Fruit fly (Drosophila melanogaster) whole organism, embryonic: ENCODE measurements around the gene CG1738.

Source experiments
- Aef1 ChIP-seq: fragments of 200-800 bp; sonication (Bioruptor generic); IDR thresholded peaks from 3 replicates; pipeline ENCODE4 v1.3.6; 2022; ENCODE audit warnings: missing biosample characterization, missing genetic modification characterization
- Atf-2 ChIP-seq: fragments of 200-800 bp; sonication (Bioruptor generic); optimal IDR thresholded peaks from 2 replicates; lab custom pipeline; 2016; ENCODE audit warnings: missing biosample characterization, missing genetic modification characterization
- Bdp1 ChIP-seq: fragments of 200-800 bp; sonication (Bioruptor generic); optimal IDR thresholded peaks from 3 replicates; lab custom pipeline; 2016; ENCODE audit warnings: missing biosample characterization, missing genetic modification characterization
- CG11085 ChIP-seq: fragments of 200-800 bp; sonication (Bioruptor generic); IDR thresholded peaks from 2 replicates; pipeline ENCODE4 v1.3.6; 2022; ENCODE audit warnings: missing biosample characterization, missing genetic modification characterization
- CG11093 ChIP-seq: fragments of 200-800 bp; sonication (Bioruptor generic); IDR thresholded peaks from 3 replicates; pipeline ENCODE4 v1.3.6; 2022; ENCODE audit warnings: missing biosample characterization, missing genetic modification characterization
- CG13287 ChIP-seq: fragments of 200-800 bp; sonication (Bioruptor generic); IDR thresholded peaks from 2 replicates; pipeline ENCODE4 v1.3.6; 2022; ENCODE audit warnings: missing biosample characterization, missing genetic modification characterization; ENCODE audit not compliant: partially characterized antibody
- CG13624 ChIP-seq: fragments of 200-800 bp; sonication (Bioruptor generic); optimal IDR thresholded peaks from 2 replicates; lab custom pipeline; 2016; ENCODE audit warnings: missing biosample characterization, missing genetic modification characterization
- CG14441 ChIP-seq: fragments of 200-800 bp; sonication (Bioruptor generic); IDR thresholded peaks from 2 replicates; pipeline ENCODE4 v1.3.6; 2022; ENCODE audit warnings: missing biosample characterization, missing genetic modification characterization
- CG15269 ChIP-seq: fragments of 200-800 bp; sonication (Bioruptor generic); optimal IDR thresholded peaks from 2 replicates; lab custom pipeline; 2018; ENCODE audit warnings: missing biosample characterization, mild to moderate bottlenecking, missing genetic modification characterization, moderate library complexity
- CG15514 ChIP-seq: fragments of 200-800 bp; sonication (Bioruptor generic); optimal IDR thresholded peaks from 3 replicates; lab custom pipeline; 2017; ENCODE audit warnings: missing biosample characterization, missing genetic modification characterization, mild to moderate bottlenecking, moderate library complexity, missing genetic modification reagents
- CG18011 ChIP-seq: fragments of 200-800 bp; sonication (Bioruptor generic); optimal IDR thresholded peaks from 2 replicates; lab custom pipeline; 2017; ENCODE audit warnings: missing biosample characterization, missing genetic modification characterization, mild to moderate bottlenecking, moderate library complexity, missing genotype
- CG18476 ChIP-seq: fragments of 200-800 bp; sonication (Bioruptor generic); optimal IDR thresholded peaks from 2 replicates; lab custom pipeline; 2016; ENCODE audit warnings: missing biosample characterization, mild to moderate bottlenecking, missing genetic modification characterization
- CG32767 ChIP-seq: fragments of 200-800 bp; sonication (Bioruptor generic); IDR thresholded peaks from 2 replicates; pipeline ENCODE4 v1.3.6; 2022; ENCODE audit warnings: missing biosample characterization, missing genetic modification characterization
- CG3995 ChIP-seq: fragments of 200-800 bp; sonication (Bioruptor generic); optimal IDR thresholded peaks from 3 replicates; lab custom pipeline; 2016; ENCODE audit warnings: missing biosample characterization, missing genetic modification characterization
- CG4404 ChIP-seq: fragments of 200-800 bp; sonication (Bioruptor generic); IDR thresholded peaks from 2 replicates; pipeline ENCODE4 v1.3.6; 2022; ENCODE audit warnings: missing biosample characterization, missing genetic modification characterization
- CG4707 ChIP-seq: fragments of 200-800 bp; sonication (Bioruptor generic); optimal IDR thresholded peaks from 2 replicates; lab custom pipeline; 2018; ENCODE audit warnings: missing biosample characterization, mild to moderate bottlenecking, missing genetic modification characterization, moderate library complexity
- CG4854 ChIP-seq: fragments of 200-800 bp; sonication (Bioruptor generic); optimal IDR thresholded peaks from 2 replicates; lab custom pipeline; 2016; ENCODE audit warnings: missing biosample characterization, missing genetic modification characterization, inconsistent platforms
- CG6272 ChIP-seq: fragments of 200-800 bp; sonication (Bioruptor generic); IDR thresholded peaks from 2 replicates; pipeline ENCODE4 v1.3.6; 2022; ENCODE audit warnings: missing biosample characterization, missing genetic modification characterization
- CG8944 ChIP-seq: fragments of 200-800 bp; sonication (Bioruptor generic); optimal IDR thresholded peaks from 3 replicates; lab custom pipeline; 2016; ENCODE audit warnings: missing biosample characterization, missing genetic modification characterization
- Camta ChIP-seq: fragments of 200-800 bp; sonication (Bioruptor generic); optimal IDR thresholded peaks from 2 replicates; lab custom pipeline; 2016; ENCODE audit warnings: missing biosample characterization, missing genetic modification characterization
- CkIIα-i1 ChIP-seq: fragments of 200-800 bp; sonication (Bioruptor generic); IDR thresholded peaks from 2 replicates; pipeline ENCODE4 v1.3.6; 2022; ENCODE audit warnings: missing biosample characterization, missing genetic modification characterization
- Dfd ChIP-seq, 2 experiments: fragments of >200 bp; optimal IDR thresholded peaks; 2 replicates each; lab custom pipeline; 2017; ENCODE audit warnings: missing biosample characterization in 2 of 2, missing genetic modification characterization in 2 of 2
- E2f1 ChIP-seq: fragments of 200-800 bp; sonication (Bioruptor generic); IDR thresholded peaks from 2 replicates; pipeline ENCODE4 v1.3.6; 2022; ENCODE audit warnings: missing biosample characterization, missing genetic modification characterization
- Ets65A ChIP-seq: fragments of 200-800 bp; sonication (Bioruptor generic); peaks from one replicate; lab custom pipeline; 2016; ENCODE audit warnings: missing biosample characterization, missing genetic modification characterization
- H2.0 ChIP-seq: fragments of 200-800 bp; sonication (Bioruptor generic); IDR thresholded peaks from 2 replicates; pipeline ENCODE4 v1.3.6; 2022; ENCODE audit warnings: missing biosample characterization, missing genetic modification characterization
- Meics ChIP-seq: fragments of 200-800 bp; sonication (Bioruptor generic); optimal IDR thresholded peaks from 2 replicates; lab custom pipeline; 2017; ENCODE audit warnings: missing biosample characterization, mild to moderate bottlenecking, missing genetic modification characterization
- Nf-YC ChIP-seq: fragments of 200-800 bp; optimal IDR thresholded peaks from 3 replicates; lab custom pipeline; 2019; ENCODE audit warnings: missing biosample characterization, mild to moderate bottlenecking, missing genetic modification characterization, moderate library complexity
- Oli ChIP-seq: fragments of 200-800 bp; sonication (Bioruptor generic); optimal IDR thresholded peaks from 2 replicates; lab custom pipeline; 2018; ENCODE audit warnings: missing biosample characterization, mild to moderate bottlenecking, missing genetic modification characterization, moderate library complexity
- Rx ChIP-seq: fragments of 200-800 bp; sonication (Bioruptor generic); IDR thresholded peaks from 2 replicates; pipeline ENCODE4 v1.3.6; 2022; ENCODE audit warnings: missing biosample characterization, missing genetic modification characterization
- Sin3A ChIP-seq: fragments of >200 bp; optimal IDR thresholded peaks from 2 replicates; lab custom pipeline; 2018
- Sry-β ChIP-seq: fragments of 200-800 bp; sonication (Bioruptor generic); optimal IDR thresholded peaks from 2 replicates; lab custom pipeline; 2018; ENCODE audit warnings: missing biosample characterization, mild to moderate bottlenecking, missing genetic modification characterization, moderate library complexity
- Ssrp ChIP-seq: fragments of 200-800 bp; sonication (Bioruptor generic); optimal IDR thresholded peaks from 2 replicates; lab custom pipeline; 2018; ENCODE audit warnings: missing biosample characterization, mild to moderate bottlenecking, missing genetic modification characterization, moderate library complexity
- TFAM ChIP-seq: fragments of 200-800 bp; sonication (Bioruptor generic); optimal IDR thresholded peaks from 2 replicates; lab custom pipeline; 2017; ENCODE audit warnings: missing biosample characterization, missing genetic modification characterization, inconsistent platforms
- Taf1 ChIP-seq: fragments of 200-800 bp; sonication (Bioruptor generic); IDR thresholded peaks from 2 replicates; pipeline ENCODE4 v1.3.6; 2022; ENCODE audit warnings: missing biosample characterization, missing genetic modification characterization
- Xbp1 ChIP-seq: fragments of 200-800 bp; sonication (Bioruptor generic); optimal IDR thresholded peaks from 3 replicates; lab custom pipeline; 2016; ENCODE audit warnings: missing biosample characterization, mild to moderate bottlenecking, missing genetic modification characterization
- chif ChIP-seq, 2 experiments: fragments of 200-800 bp; sonication (Bioruptor generic); optimal IDR thresholded peaks; 3 replicates each; lab custom pipeline; 2016; ENCODE audit warnings: missing biosample characterization in 2 of 2, missing genetic modification characterization in 2 of 2
- dmrt11E ChIP-seq: fragments of 200-800 bp; sonication (Bioruptor generic); optimal IDR thresholded peaks from 3 replicates; lab custom pipeline; 2018; ENCODE audit warnings: missing biosample characterization, mild to moderate bottlenecking, missing genetic modification characterization, moderate library complexity
- dpn ChIP-seq, 2 experiments: fragments of 200-800 bp; sonication (Bioruptor generic); optimal IDR thresholded peaks; 3 replicates each; lab custom pipeline; 2016; ENCODE audit warnings: missing biosample characterization in 2 of 2, missing genetic modification characterization in 2 of 2
- eve ChIP-seq, 2 experiments: fragments of >200 bp; optimal IDR thresholded peaks; 2 replicates each; lab custom pipeline; 2017; ENCODE audit warnings: missing biosample characterization in 2 of 2, missing genetic modification characterization in 2 of 2
- fd96Cb ChIP-seq: fragments of 200-800 bp; sonication (Bioruptor generic); optimal IDR thresholded peaks from 2 replicates; lab custom pipeline; 2018; ENCODE audit warnings: missing biosample characterization, mild to moderate bottlenecking, missing genetic modification characterization, moderate library complexity
- grn ChIP-seq: fragments of 200-800 bp; sonication (Bioruptor generic); optimal IDR thresholded peaks from 3 replicates; lab custom pipeline; 2017; ENCODE audit warnings: missing biosample characterization, missing genetic modification characterization
- insv ChIP-seq, 2 experiments: fragments of 200-800 bp; sonication (Bioruptor generic); optimal IDR thresholded peaks; 3 replicates each; lab custom pipeline; 2016 to 2018; ENCODE audit warnings: missing biosample characterization in 2 of 2, missing genetic modification characterization in 2 of 2
- nom ChIP-seq: fragments of 200-800 bp; sonication (Bioruptor generic); optimal IDR thresholded peaks from 2 replicates; lab custom pipeline; 2017; ENCODE audit warnings: missing biosample characterization, missing genetic modification characterization, mild to moderate bottlenecking, moderate library complexity, missing genetic modification reagents
- peb ChIP-seq: fragments of 200-800 bp; sonication (Bioruptor generic); IDR thresholded peaks from 2 replicates; pipeline ENCODE4 v1.3.6; 2022; ENCODE audit warnings: missing biosample characterization, missing genetic modification characterization
- pnt ChIP-seq: fragments of 200-800 bp; sonication (Bioruptor generic); optimal IDR thresholded peaks from 3 replicates; lab custom pipeline; 2016; ENCODE audit warnings: missing biosample characterization, missing genetic modification characterization
- ro ChIP-seq: fragments of 200-800 bp; sonication (Bioruptor generic); IDR thresholded peaks from 2 replicates; pipeline ENCODE4 v1.3.6; 2022; ENCODE audit warnings: missing biosample characterization, missing genetic modification characterization
- run ChIP-seq: fragments of 200-800 bp; sonication (Bioruptor generic); optimal IDR thresholded peaks from 3 replicates; lab custom pipeline; 2018; ENCODE audit warnings: missing biosample characterization, mild to moderate bottlenecking, missing genetic modification characterization
- sd ChIP-seq: fragments of 200-800 bp; sonication (Bioruptor generic); optimal IDR thresholded peaks from 3 replicates; lab custom pipeline; 2018; ENCODE audit warnings: missing biosample characterization, mild to moderate bottlenecking, missing genetic modification characterization, moderate library complexity
- sob ChIP-seq: fragments of 200-800 bp; sonication (Bioruptor generic); IDR thresholded peaks from 2 replicates; pipeline ENCODE4 v1.3.6; 2022; ENCODE audit warnings: missing biosample characterization, missing genetic modification characterization
- unc-4 ChIP-seq: fragments of 200-800 bp; sonication (Bioruptor generic); IDR thresholded peaks from 2 replicates; pipeline ENCODE4 v1.3.6; 2022; ENCODE audit warnings: missing biosample characterization, missing genetic modification characterization; ENCODE audit not compliant: partially characterized antibody
- vfl ChIP-seq: fragments of 200-800 bp; sonication (Bioruptor generic); optimal IDR thresholded peaks from 2 replicates; lab custom pipeline; 2016; ENCODE audit warnings: missing biosample characterization, missing genetic modification characterization

CG1738 gene

dm6 chrX:11391364-11391915 lies 42.6 kb downstream of the CG1738 start (continued):
- TF ChIP-seq Sry-β (GFP tag; lab: Kevin White, UChicago): no peak
- TF ChIP-seq E2f1: peak; percentile 36
- no peak for TF ChIP-seq unc-4
- 0 out of 3 replicates have a peak, but pooled peaks have one; percentile 36 for TF ChIP-seq CG11093 (GFP tag; lab: Robert Waterston, UW)
- peak; percentile 94 for TF ChIP-seq Ets65A (GFP tag; lab: Kevin White, UChicago)
- TF ChIP-seq sd (tag; lab: Kevin White, UChicago): peak; percentile 97
- TF ChIP-seq sob (GFP tag; lab: Robert Waterston, UW): peak; percentile 32; the same call in 1 of the 2 replicates
- 0 out of 2 replicates have a peak, but pooled peaks have one; percentile 44 for TF ChIP-seq H2.0
- TF ChIP-seq CG4707 (GFP tag; lab: Kevin White, UChicago): no peak
- peak; percentile 5 for TF ChIP-seq CG15514 (GFP tag; lab: Kevin White, UChicago)
- TF ChIP-seq CG4404 (GFP tag; lab: Robert Waterston, UW): no peak
- no peak for TF ChIP-seq CG18011
- peak; percentile 56 for TF ChIP-seq Taf1 (GFP tag; lab: Robert Waterston, UW)
- TF ChIP-seq Camta (GFP tag; lab: Kevin White, UChicago): no peak
- no peak for TF ChIP-seq eve (GFP tag; optimal IDR thresholded peaks at IDR 0.05; lab: Kevin White, UChicago)
- no peak for TF ChIP-seq Bdp1 (GFP tag; lab: Kevin White, UChicago)
- TF ChIP-seq vfl (GFP tag; lab: Kevin White, UChicago): no peak
- TF ChIP-seq chif (GFP tag; optimal IDR thresholded peaks at IDR 0.05; lab: Kevin White, UChicago): peak in 1 of 2 experiments; percentile 9
- no peak for TF ChIP-seq CkIIα-i1 (GFP tag; lab: Robert Waterston, UW)
- no peak for TF ChIP-seq dmrt11E (tag; lab: Kevin White, UChicago)
- TF ChIP-seq grn (GFP tag; lab: Kevin White, UChicago): no peak
- peak; percentile 68 for TF ChIP-seq Rx (GFP tag; lab: Robert Waterston, UW)
- TF ChIP-seq Meics (GFP tag; lab: Kevin White, UChicago): no peak
- TF ChIP-seq peb (GFP tag; lab: Robert Waterston, UW): no peak
- TF ChIP-seq insv (GFP tag; optimal IDR thresholded peaks at IDR 0.05; lab: Kevin White, UChicago): no peak
- peak; percentile 40 for TF ChIP-seq CG8944 (GFP tag; lab: Kevin White, UChicago)
- TF ChIP-seq run (tag; lab: Kevin White, UChicago): no peak
- TF ChIP-seq Ssrp (tag; lab: Kevin White, UChicago): no peak
- TF ChIP-seq nom: no peak
- TF ChIP-seq Aef1 (GFP tag; lab: Robert Waterston, UW): peak; percentile 60
- TF ChIP-seq Dfd (GFP tag; optimal IDR thresholded peaks at IDR 0.05; lab: Kevin White, UChicago): no peak
- TF ChIP-seq CG32767 (GFP tag; lab: Robert Waterston, UW): no peak
- no peak for TF ChIP-seq CG13287 (GFP tag; lab: Robert Waterston, UW)
- TF ChIP-seq TFAM: no peak
- no peak for TF ChIP-seq CG13624 (GFP tag; lab: Kevin White, UChicago)
- no peak for TF ChIP-seq Atf-2 (GFP tag; lab: Kevin White, UChicago)
- peak; percentile 38 for TF ChIP-seq Xbp1 (GFP tag; lab: Kevin White, UChicago)
- peak; percentile 70 for TF ChIP-seq CG15269 (tag; lab: Kevin White, UChicago)
- peak; percentile 78 for TF ChIP-seq CG14441 (GFP tag; lab: Robert Waterston, UW)
- no peak for TF ChIP-seq Sin3A (lab: Kevin White, UChicago)
- TF ChIP-seq Oli (tag; lab: Kevin White, UChicago): no peak
- TF ChIP-seq CG11085 (GFP tag; lab: Robert Waterston, UW): 0 out of 2 replicates have a peak, but pooled peaks have one; percentile 11
- TF ChIP-seq ro: no peak
- TF ChIP-seq dpn (GFP tag; optimal IDR thresholded peaks at IDR 0.05; lab: Kevin White, UChicago): peak in 1 of 2 experiments; percentile 30
- 0 out of 2 replicates have a peak, but pooled peaks have one; percentile 44 for TF ChIP-seq CG6272 (GFP tag; lab: Robert Waterston, UW)
- no peak for TF ChIP-seq CG4854 (GFP tag; lab: Kevin White, UChicago)
- TF ChIP-seq fd96Cb (tag; lab: Kevin White, UChicago): peak; percentile 32
- TF ChIP-seq CG18476 (GFP tag; lab: Kevin White, UChicago): no peak
- TF ChIP-seq CG3995 (GFP tag; lab: Kevin White, UChicago): no peak
- no peak for TF ChIP-seq Nf-YC
- peak; percentile 17 for TF ChIP-seq pnt (GFP tag; lab: Kevin White, UChicago)
